Fruit fly (Drosophila melanogaster) whole organism, embryonic: ENCODE data around the gene trbd.

ENCODE experiments used
- Asciz ChIP-seq: fragments of 200-800 bp; sonication (Bioruptor generic); optimal IDR thresholded peaks from 2 replicates; lab custom pipeline; 2017; ENCODE audit warnings: missing biosample characterization, mild to moderate bottlenecking, missing genetic modification characterization, missing genetic modification reagents
- CG1024 ChIP-seq: fragments of 200-800 bp; sonication (Bioruptor generic); IDR thresholded peaks from 2 replicates; pipeline ENCODE4 v1.3.6; 2022; ENCODE audit warnings: missing biosample characterization, missing genetic modification characterization
- CG10267 ChIP-seq: fragments of 200-800 bp; sonication (Bioruptor generic); optimal IDR thresholded peaks from 2 replicates; lab custom pipeline; 2018; ENCODE audit warnings: missing biosample characterization, mild to moderate bottlenecking, missing genetic modification characterization, moderate library complexity
- CG11093 ChIP-seq: fragments of 200-800 bp; sonication (Bioruptor generic); IDR thresholded peaks from 3 replicates; pipeline ENCODE4 v1.3.6; 2022; ENCODE audit warnings: missing biosample characterization, missing genetic modification characterization
- CG11456 ChIP-seq: fragments of 200-800 bp; sonication (Bioruptor generic); IDR thresholded peaks from 3 replicates; pipeline ENCODE4 v1.3.6; 2022; ENCODE audit warnings: missing biosample characterization, missing genetic modification characterization
- CG11695 ChIP-seq: fragments of 200-800 bp; sonication (Bioruptor generic); IDR thresholded peaks from 3 replicates; pipeline ENCODE4 v1.3.6; 2022; ENCODE audit warnings: missing biosample characterization, missing genetic modification characterization
- CG12391 ChIP-seq: fragments of 200-800 bp; sonication (Bioruptor generic); optimal IDR thresholded peaks from 3 replicates; lab custom pipeline; 2018; ENCODE audit warnings: missing biosample characterization, mild to moderate bottlenecking, missing genetic modification characterization, moderate library complexity
- CG12942 ChIP-seq: fragments of 200-800 bp; sonication (Bioruptor generic); optimal IDR thresholded peaks from 3 replicates; lab custom pipeline; 2016; ENCODE audit warnings: missing biosample characterization, missing genetic modification characterization
- CG13296 ChIP-seq: fragments of 200-800 bp; sonication (Bioruptor generic); optimal IDR thresholded peaks from 3 replicates; lab custom pipeline; 2018; ENCODE audit warnings: missing biosample characterization, mild to moderate bottlenecking, missing genetic modification characterization
- CG1602 ChIP-seq: fragments of 200-800 bp; sonication (Bioruptor generic); optimal IDR thresholded peaks from 3 replicates; lab custom pipeline; 2016; ENCODE audit warnings: missing biosample characterization, missing genetic modification characterization
- CG16779 ChIP-seq: fragments of 200-800 bp; sonication (Bioruptor generic); IDR thresholded peaks from 2 replicates; pipeline ENCODE4 v1.3.6; 2022; ENCODE audit warnings: missing biosample characterization, missing genetic modification characterization
- CG2889 ChIP-seq: fragments of 200-800 bp; sonication (Bioruptor generic); IDR thresholded peaks from 3 replicates; pipeline ENCODE4 v1.3.6; 2022; ENCODE audit warnings: missing biosample characterization, missing genetic modification characterization
- CG3163 ChIP-seq: fragments of 200-800 bp; sonication (Bioruptor generic); optimal IDR thresholded peaks from 3 replicates; lab custom pipeline; 2016; ENCODE audit warnings: missing biosample characterization, missing genetic modification characterization
- CG34422 ChIP-seq: fragments of 200-800 bp; sonication (Bioruptor generic); IDR thresholded peaks from 3 replicates; pipeline ENCODE4 v1.3.6; 2022; ENCODE audit warnings: missing biosample characterization, missing genetic modification characterization
- CG4282 ChIP-seq: fragments of 200-800 bp; sonication (Bioruptor generic); optimal IDR thresholded peaks from 2 replicates; lab custom pipeline; 2016; ENCODE audit warnings: missing biosample characterization, missing genetic modification characterization
- CG4730 ChIP-seq: fragments of 200-800 bp; sonication (Bioruptor generic); IDR thresholded peaks from 2 replicates; pipeline ENCODE4 v1.3.6; 2022; ENCODE audit warnings: missing biosample characterization, missing genetic modification characterization
- CG8924 ChIP-seq: fragments of 200-800 bp; optimal IDR thresholded peaks from 3 replicates; lab custom pipeline; 2019; ENCODE audit warnings: missing biosample characterization, mild to moderate bottlenecking, missing genetic modification characterization, moderate library complexity
- CHES-1-like ChIP-seq: fragments of 200-800 bp; sonication (Bioruptor generic); optimal IDR thresholded peaks from 2 replicates; lab custom pipeline; 2016; ENCODE audit warnings: missing biosample characterization, missing genetic modification characterization
- CrebB ChIP-seq: fragments of 200-800 bp; sonication (Bioruptor generic); optimal IDR thresholded peaks from 3 replicates; lab custom pipeline; 2018; ENCODE audit warnings: missing biosample characterization, mild to moderate bottlenecking, missing genetic modification characterization
- D19A ChIP-seq: fragments of 200-800 bp; optimal IDR thresholded peaks from 3 replicates; lab custom pipeline; 2019; ENCODE audit warnings: missing biosample characterization, mild to moderate bottlenecking, missing genetic modification characterization, moderate library complexity
- Fer1 ChIP-seq: fragments of 200-800 bp; sonication (Bioruptor generic); optimal IDR thresholded peaks from 2 replicates; lab custom pipeline; 2017; ENCODE audit warnings: missing biosample characterization, mild to moderate bottlenecking, missing genetic modification characterization
- Fer3 ChIP-seq: fragments of 200-800 bp; sonication (Bioruptor generic); optimal IDR thresholded peaks from 2 replicates; lab custom pipeline; 2018; ENCODE audit warnings: missing biosample characterization, mild to moderate bottlenecking, missing genetic modification characterization, moderate library complexity
- HmgZ ChIP-seq: fragments of 200-800 bp; sonication (Bioruptor generic); optimal IDR thresholded peaks from 2 replicates; lab custom pipeline; 2018; ENCODE audit warnings: missing biosample characterization, mild to moderate bottlenecking, missing genetic modification characterization
- Hr51 ChIP-seq, 2 experiments: fragments of 200-800 bp; sonication (Bioruptor generic); optimal IDR thresholded peaks; 2 replicates in 1 of 2; 3 replicates in 1 of 2; lab custom pipeline; 2016 to 2018; ENCODE audit warnings: missing biosample characterization in 2 of 2, missing genetic modification characterization in 2 of 2, mild to moderate bottlenecking in 1 of 2, moderate library complexity in 1 of 2
- Hr78 ChIP-seq, 2 experiments: fragments of 200-800 bp in 1 of 2; fragments of >200 bp in 1 of 2; sonication (Bioruptor generic) in 1 of 2; optimal IDR thresholded peaks; 2 replicates each; lab custom pipeline; 2017 to 2019; ENCODE audit warnings: missing biosample characterization in 2 of 2, missing genetic modification characterization in 2 of 2, mild to moderate bottlenecking in 1 of 2, moderate library complexity in 1 of 2
- Jarid2 ChIP-seq: fragments of 200-800 bp; sonication (Bioruptor generic); optimal IDR thresholded peaks from 3 replicates; lab custom pipeline; 2017; ENCODE audit warnings: mild to moderate bottlenecking, missing biosample characterization, missing genetic modification reagents, missing genetic modification characterization
- Med ChIP-seq: fragments of 200-800 bp; sonication (Bioruptor generic); peaks from one replicate; lab custom pipeline; 2016; ENCODE audit warnings: missing biosample characterization, missing genetic modification characterization, mild to moderate bottlenecking, inconsistent platforms, moderate library complexity
- NK7.1 ChIP-seq: fragments of 200-800 bp; sonication (Bioruptor generic); optimal IDR thresholded peaks from 3 replicates; lab custom pipeline; 2016; ENCODE audit warnings: missing biosample characterization, missing genetic modification characterization
- Pdp1 ChIP-seq, 2 experiments: fragments of 200-800 bp; sonication (Bioruptor generic); optimal IDR thresholded peaks; 3 replicates each; lab custom pipeline; 2016; ENCODE audit warnings: missing biosample characterization in 2 of 2, missing genetic modification characterization in 2 of 2, mild to moderate bottlenecking in 1 of 2, moderate library complexity in 1 of 2
- Poxn ChIP-seq: fragments of 200-800 bp; sonication (Bioruptor generic); IDR thresholded peaks from 2 replicates; pipeline ENCODE4 v1.3.6; 2022; ENCODE audit warnings: missing biosample characterization, missing genetic modification characterization
- Ravus ChIP-seq: fragments of 200-800 bp; sonication (Bioruptor generic); IDR thresholded peaks from 2 replicates; pipeline ENCODE4 v1.3.6; 2022; ENCODE audit warnings: missing biosample characterization, missing genetic modification characterization
- Sox102F ChIP-seq: fragments of 200-800 bp; sonication (Bioruptor generic); optimal IDR thresholded peaks from 2 replicates; lab custom pipeline; 2018; ENCODE audit warnings: missing biosample characterization, mild to moderate bottlenecking, missing genetic modification characterization, moderate library complexity
- Stat92E ChIP-seq, 3 experiments: fragments of >200 bp in 2 of 3; fragments of 200-800 bp in 1 of 3; sonication (Bioruptor generic) in 1 of 3; optimal IDR thresholded peaks; 2 replicates each; lab custom pipeline; 2017 to 2019; ENCODE audit warnings: missing biosample characterization in 3 of 3, missing genetic modification characterization in 3 of 3, mild to moderate bottlenecking in 1 of 3, moderate library complexity in 1 of 3
- bigmax ChIP-seq: fragments of 200-800 bp; sonication (Bioruptor generic); optimal IDR thresholded peaks from 2 replicates; lab custom pipeline; 2018; ENCODE audit warnings: missing biosample characterization, mild to moderate bottlenecking, missing genetic modification characterization
- chif ChIP-seq, 2 experiments: fragments of 200-800 bp; sonication (Bioruptor generic); optimal IDR thresholded peaks; 3 replicates each; lab custom pipeline; 2016; ENCODE audit warnings: missing biosample characterization in 2 of 2, missing genetic modification characterization in 2 of 2
- cwo ChIP-seq: fragments of 200-800 bp; sonication (Bioruptor generic); optimal IDR thresholded peaks from 3 replicates; lab custom pipeline; 2017; ENCODE audit warnings: missing biosample characterization, missing genetic modification characterization, mild to moderate bottlenecking, moderate library complexity, missing genetic modification reagents
- dysf ChIP-seq: fragments of 200-800 bp; sonication (Bioruptor generic); IDR thresholded peaks from 3 replicates; pipeline ENCODE4 v1.3.6; 2022; ENCODE audit warnings: missing biosample characterization, missing genetic modification characterization
- esg ChIP-seq: fragments of 200-800 bp; sonication (Bioruptor generic); conservative IDR thresholded peaks from 2 replicates; pipeline ENCODE4 v1.3.6; 2022; ENCODE audit warnings: missing biosample characterization, missing genetic modification characterization
- gfzf ChIP-seq: fragments of 200-800 bp; sonication (Bioruptor generic); optimal IDR thresholded peaks from 2 replicates; lab custom pipeline; 2016; ENCODE audit warnings: missing biosample characterization, mild to moderate bottlenecking, missing genetic modification characterization, moderate library complexity
- hth ChIP-seq: fragments of >200 bp; optimal IDR thresholded peaks from 2 replicates; lab custom pipeline; 2017; ENCODE audit warnings: inconsistent platforms
- lov ChIP-seq, 2 experiments: fragments of 200-800 bp in 1 of 2; fragments of >200 bp in 1 of 2; sonication (Bioruptor generic) in 1 of 2; IDR thresholded peaks in 1 of 2; optimal IDR thresholded peaks in 1 of 2; 2 replicates in 1 of 2; 3 replicates in 1 of 2; pipeline versions ENCODE4 v1.3.6 to Lab custom; 2017 to 2022; ENCODE audit warnings: missing biosample characterization in 1 of 2, missing genetic modification characterization in 1 of 2
- mam ChIP-seq: fragments of 200-800 bp; sonication (Bioruptor generic); optimal IDR thresholded peaks from 3 replicates; lab custom pipeline; 2016; ENCODE audit warnings: missing biosample characterization, missing genetic modification characterization
- mirr ChIP-seq: fragments of 200-800 bp; sonication (Bioruptor generic); optimal IDR thresholded peaks from 3 replicates; lab custom pipeline; 2018; ENCODE audit warnings: missing biosample characterization, mild to moderate bottlenecking, missing genetic modification characterization
- stwl ChIP-seq: fragments of 200-800 bp; sonication (Bioruptor generic); optimal IDR thresholded peaks from 3 replicates; lab custom pipeline; 2018; ENCODE audit warnings: missing biosample characterization, mild to moderate bottlenecking, missing genetic modification characterization, moderate library complexity
- tup ChIP-seq: fragments of 200-800 bp; sonication (Bioruptor generic); optimal IDR thresholded peaks from 2 replicates; lab custom pipeline; 2016; ENCODE audit warnings: missing biosample characterization, mild to moderate bottlenecking, missing genetic modification characterization, moderate library complexity
- wdn ChIP-seq: fragments of 200-800 bp; sonication (Bioruptor generic); IDR thresholded peaks from 2 replicates; pipeline ENCODE4 v1.3.6; 2022; ENCODE audit warnings: missing biosample characterization, missing genetic modification characterization
- yki ChIP-seq: fragments of >200 bp; optimal IDR thresholded peaks from 3 replicates; lab custom pipeline; 2018
- zen2 ChIP-seq: fragments of 200-800 bp; sonication (Bioruptor generic); IDR thresholded peaks from 3 replicates; pipeline ENCODE4 v1.3.6; 2022; ENCODE audit warnings: missing biosample characterization, missing genetic modification characterization; ENCODE audit not compliant: partially characterized antibody
- zfh1 ChIP-seq: fragments of 200-800 bp; sonication (Bioruptor generic); IDR thresholded peaks from 3 replicates; pipeline ENCODE4 v1.3.6; 2022; ENCODE audit warnings: missing biosample characterization, missing genetic modification characterization

The trbd gene

DNA sequence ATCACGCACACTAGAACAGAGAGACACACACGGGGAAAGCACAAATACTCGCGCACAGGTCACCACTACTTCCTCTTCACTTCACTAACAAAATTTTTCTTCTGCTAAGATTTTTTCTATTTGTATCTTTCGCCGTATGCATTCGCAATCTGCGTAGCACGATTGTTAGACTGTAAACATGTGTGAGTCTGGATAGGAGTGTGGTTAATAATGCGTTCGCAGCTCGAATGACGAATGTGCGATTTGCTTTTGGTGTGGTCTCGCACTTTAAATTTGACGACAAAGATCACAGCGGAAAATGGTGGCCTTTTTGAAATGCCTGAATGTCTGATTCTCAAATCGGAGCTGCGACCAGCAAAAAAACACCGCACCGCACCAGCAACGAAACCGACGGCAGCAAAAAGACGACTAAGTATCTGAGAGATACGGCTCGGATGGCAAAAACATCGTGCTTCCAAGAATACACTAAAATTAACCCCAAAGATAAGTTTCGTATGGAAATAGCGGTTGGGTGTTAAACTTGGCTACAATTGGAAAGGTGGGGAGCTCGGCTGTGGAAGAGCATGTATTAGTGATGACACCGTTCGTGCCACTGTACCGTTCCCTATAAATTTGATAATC is 5.7 kb downstream of the trbd start, which contains the start of gene Unc-115a (continued):
- TF ChIP-seq zen2 (GFP tag; lab: Robert Waterston, UW) (no peak), zfh1 (GFP tag; lab: Robert Waterston, UW) (no peak), Ravus (GFP tag; lab: Robert Waterston, UW) (no peak), CG12942 (GFP tag; lab: Kevin White, UChicago) (no peak), CG12391 (tag; lab: Kevin White, UChicago) (peak; percentile 59), bigmax (peak; percentile 86), chif (GFP tag; optimal IDR thresholded peaks at IDR 0.05; lab: Kevin White, UChicago) (peak in 1 of 2 experiments; percentile 20), Stat92E (GFP tag; optimal IDR thresholded peaks at IDR 0.05; lab: Kevin White, UChicago) (peak in 1 of 3 experiments; percentile 53), Asciz (GFP tag; lab: Kevin White, UChicago) (no peak), CG8924 (tag; lab: Kevin White, UChicago) (peak; percentile 66), CG11456 (no peak), lov (optimal IDR thresholded peaks at IDR 0.05; lab: Kevin White, UChicago) (no peak), lov (GFP tag; IDR thresholded peaks at IDR 0.05; lab: Robert Waterston, UW) (no peak), CG34422 (GFP tag; lab: Robert Waterston, UW) (no peak), CrebB (tag; lab: Kevin White, UChicago) (peak; percentile 18), CG16779 (GFP tag; lab: Robert Waterston, UW) (no peak), mam (GFP tag; lab: Kevin White, UChicago) (peak; percentile 37), CG1602 (GFP tag; lab: Kevin White, UChicago) (no peak), CG1024 (GFP tag; lab: Robert Waterston, UW) (no peak), wdn (no peak), HmgZ (tag; lab: Kevin White, UChicago) (peak; percentile 92), stwl (peak; percentile 69), CG3163 (GFP tag; lab: Kevin White, UChicago) (peak; percentile 58), mirr (peak; percentile 40), Poxn (GFP tag; lab: Robert Waterston, UW) (no peak), Fer1 (GFP tag; lab: Kevin White, UChicago) (peak; percentile 23), Hr78 (GFP tag; optimal IDR thresholded peaks at IDR 0.05; lab: Kevin White, UChicago) (no peak), gfzf (GFP tag; lab: Kevin White, UChicago) (peak; percentile 98), tup (GFP tag; lab: Kevin White, UChicago) (no peak), cwo (GFP tag; lab: Kevin White, UChicago) (no peak), CG13296 (GFP tag; lab: Kevin White, UChicago) (peak; percentile 41), CHES-1-like (peak; percentile 71), Hr51 (GFP tag; optimal IDR thresholded peaks at IDR 0.05; lab: Kevin White, UChicago) (peak in 1 of 2 experiments; percentile 6), NK7.1 (GFP tag; lab: Kevin White, UChicago) (peak; percentile 10), Fer3 (tag; lab: Kevin White, UChicago) (peak; percentile 36), Med (peak; percentile 93), D19A (tag; lab: Kevin White, UChicago) (peak; percentile 14), CG2889 (GFP tag; lab: Robert Waterston, UW) (no peak), CG10267 (peak; percentile 74), CG11695 (GFP tag; lab: Robert Waterston, UW) (no peak), CG11093 (GFP tag; lab: Robert Waterston, UW) (0 out of 3 replicates have a peak, but pooled peaks have one; percentile 12), Jarid2 (GFP tag; lab: Kevin White, UChicago) (peak; percentile 97), Pdp1 (GFP tag; optimal IDR thresholded peaks at IDR 0.05; lab: Kevin White, UChicago) (peak; percentile 27 to 63), yki (lab: Kevin White, UChicago) (no peak), esg (GFP tag; lab: Robert Waterston, UW) (no peak), CG4730 (GFP tag; lab: Robert Waterston, UW) (no peak), hth (lab: Kevin White, UChicago) (no peak), Sox102F (GFP tag; lab: Kevin White, UChicago) (no peak), dysf (no peak), CG4282 (peak; percentile 56)
